Worm (Caenorhabditis elegans) whole organism, mixed stage, embryonic: Measurements from ENCODE around the gene Y69E1A.1.
A peak's percentile ranks its signal among the peaks of the same experiment; 100 is the strongest.

Source experiments
- M03D4.4 ChIP-seq: sonication (generic microtip); optimal IDR thresholded peaks from 2 replicates; lab custom pipeline; 2017; ENCODE audit warnings: mild to moderate bottlenecking, missing genetic modification characterization, missing compliant biosample characterization
- bed-3 ChIP-seq: fragments of 200-800 bp; sonication (Bioruptor generic); optimal IDR thresholded peaks from 3 replicates; lab custom pipeline; 2018; ENCODE audit warnings: mild to moderate bottlenecking, missing genetic modification characterization, moderate library complexity, missing compliant biosample characterization
- ceh-39 ChIP-seq: fragments of 150-350 bp; optimal IDR thresholded peaks from 2 replicates; lab custom pipeline; 2014; ENCODE audit warnings: missing biosample characterization, missing genetic modification characterization
- ceh-43 ChIP-seq: fragments of 200-800 bp; sonication (Bioruptor generic); optimal IDR thresholded peaks from 2 replicates; lab custom pipeline; 2018; ENCODE audit warnings: mild to moderate bottlenecking, missing genetic modification characterization, moderate library complexity, missing compliant biosample characterization
- ceh-83 ChIP-seq: fragments of 200-800 bp; sonication (Bioruptor generic); optimal IDR thresholded peaks from 2 replicates; lab custom pipeline; 2018; ENCODE audit warnings: mild to moderate bottlenecking, missing genetic modification characterization, missing compliant biosample characterization
- cnd-1 ChIP-seq: fragments of 200-800 bp; sonication (Bioruptor generic); optimal IDR thresholded peaks from 2 replicates; lab custom pipeline; 2018; ENCODE audit warnings: mild to moderate bottlenecking, missing genetic modification characterization, missing compliant biosample characterization
- drap-1 ChIP-seq: fragments of 200-800 bp; sonication (Bioruptor generic); optimal IDR thresholded peaks from 3 replicates; lab custom pipeline; 2018; ENCODE audit warnings: mild to moderate bottlenecking, missing genetic modification characterization, missing compliant biosample characterization
- elt-1 ChIP-seq: sonication (generic microtip); optimal IDR thresholded peaks from 2 replicates; lab custom pipeline; 2017; ENCODE audit warnings: missing genetic modification characterization, mild to moderate bottlenecking, missing compliant biosample characterization, antibody characterized with exemption, moderate library complexity, borderline replicate concordance; ENCODE audit not compliant: insufficient read depth
- elt-3 ChIP-seq: fragments of 150-350 bp; optimal IDR thresholded peaks from 2 replicates; lab custom pipeline; 2014; ENCODE audit warnings: missing biosample characterization, missing genetic modification characterization
- flh-1 ChIP-seq: fragments of 200-800 bp; sonication (Bioruptor generic); optimal IDR thresholded peaks from 2 replicates; lab custom pipeline; 2018; ENCODE audit warnings: mild to moderate bottlenecking, missing genetic modification characterization, moderate library complexity, missing compliant biosample characterization
- ham-2 ChIP-seq: fragments of 200-800 bp; sonication (Bioruptor generic); optimal IDR thresholded peaks from 2 replicates; lab custom pipeline; 2018; ENCODE audit warnings: mild to moderate bottlenecking, missing genetic modification characterization, missing compliant biosample characterization
- lin-13 ChIP-seq: fragments of 150-350 bp; optimal IDR thresholded peaks from 2 replicates; lab custom pipeline; 2014; ENCODE audit warnings: missing biosample characterization, missing genetic modification characterization
- lin-32 ChIP-seq: fragments of 200-800 bp; sonication (Bioruptor generic); optimal IDR thresholded peaks from 2 replicates; lab custom pipeline; 2018; ENCODE audit warnings: mild to moderate bottlenecking, missing genetic modification characterization, missing compliant biosample characterization
- lsy-2 ChIP-seq: fragments of 150-350 bp; optimal IDR thresholded peaks from 2 replicates; lab custom pipeline; 2014; ENCODE audit warnings: missing biosample characterization, missing genetic modification characterization
- mab-5 ChIP-seq: fragments of 150-350 bp; optimal IDR thresholded peaks from 2 replicates; lab custom pipeline; 2014; ENCODE audit warnings: missing biosample characterization, missing genetic modification characterization
- mep-1 ChIP-seq: fragments of 150-350 bp; optimal IDR thresholded peaks from 2 replicates; lab custom pipeline; 2017; ENCODE audit warnings: missing biosample characterization, missing genetic modification reagents, missing genetic modification characterization, inconsistent platforms
- mls-2 ChIP-seq: sonication (generic microtip); optimal IDR thresholded peaks from 2 replicates; lab custom pipeline; 2016; ENCODE audit warnings: mild to moderate bottlenecking, missing genetic modification characterization, moderate library complexity, missing compliant biosample characterization
- nhr-12 ChIP-seq: fragments of 150-350 bp; optimal IDR thresholded peaks from 2 replicates; lab custom pipeline; 2014; ENCODE audit warnings: missing biosample characterization, missing genetic modification characterization
- nhr-2 ChIP-seq: fragments of 150-350 bp; optimal IDR thresholded peaks from 2 replicates; lab custom pipeline; 2014; ENCODE audit warnings: missing biosample characterization, missing genetic modification characterization
- nhr-237 ChIP-seq: fragments of 150-350 bp; optimal IDR thresholded peaks from 2 replicates; lab custom pipeline; 2014; ENCODE audit warnings: missing biosample characterization, missing genetic modification characterization
- nhr-28 ChIP-seq: fragments of 150-350 bp; optimal IDR thresholded peaks from 2 replicates; lab custom pipeline; 2014; ENCODE audit warnings: missing biosample characterization, missing genetic modification characterization
- nhr-76 ChIP-seq: sonication (generic microtip); optimal IDR thresholded peaks from 2 replicates; lab custom pipeline; 2017; ENCODE audit warnings: missing biosample characterization, missing genetic modification characterization
- pha-4 ChIP-seq: fragments of 150-350 bp; optimal IDR thresholded peaks from 2 replicates; lab custom pipeline; 2018; ENCODE audit warnings: missing biosample characterization, missing genetic modification reagents, missing genetic modification characterization
- snpc-4 ChIP-seq: fragments of 150-350 bp; optimal IDR thresholded peaks from 2 replicates; lab custom pipeline; 2014; ENCODE audit warnings: missing biosample characterization, missing genetic modification characterization
- sptf-1 ChIP-seq: sonication (generic microtip); optimal IDR thresholded peaks from 2 replicates; lab custom pipeline; 2017; ENCODE audit warnings: mild to moderate bottlenecking, missing genetic modification characterization, moderate library complexity, missing compliant biosample characterization
- tbx-8 ChIP-seq: fragments of 200-800 bp; sonication (Bioruptor generic); optimal IDR thresholded peaks from 2 replicates; lab custom pipeline; 2018; ENCODE audit warnings: mild to moderate bottlenecking, missing genetic modification characterization, moderate library complexity, missing compliant biosample characterization
- unc-120 ChIP-seq: sonication (generic microtip); optimal IDR thresholded peaks from 2 replicates; lab custom pipeline; 2017; ENCODE audit warnings: missing genetic modification characterization, missing compliant biosample characterization; ENCODE audit not compliant: poor library complexity, severe bottlenecking
- unc-39 ChIP-seq: fragments of 150-350 bp; optimal IDR thresholded peaks from 2 replicates; lab custom pipeline; 2014; ENCODE audit warnings: missing biosample characterization, missing genetic modification characterization
- unc-62 ChIP-seq: fragments of 150-350 bp; optimal IDR thresholded peaks from 2 replicates; lab custom pipeline; 2014; ENCODE audit warnings: missing biosample characterization, missing genetic modification reagents, missing genetic modification characterization
- zip-8 ChIP-seq: fragments of 150-350 bp; optimal IDR thresholded peaks from 2 replicates; lab custom pipeline; 2014; ENCODE audit warnings: missing biosample characterization, missing genetic modification characterization
- ztf-11 ChIP-seq: fragments of 150-350 bp; optimal IDR thresholded peaks from 2 replicates; lab custom pipeline; 2014; ENCODE audit warnings: missing biosample characterization, missing genetic modification characterization

Gene Y69E1A.1

DNA sequence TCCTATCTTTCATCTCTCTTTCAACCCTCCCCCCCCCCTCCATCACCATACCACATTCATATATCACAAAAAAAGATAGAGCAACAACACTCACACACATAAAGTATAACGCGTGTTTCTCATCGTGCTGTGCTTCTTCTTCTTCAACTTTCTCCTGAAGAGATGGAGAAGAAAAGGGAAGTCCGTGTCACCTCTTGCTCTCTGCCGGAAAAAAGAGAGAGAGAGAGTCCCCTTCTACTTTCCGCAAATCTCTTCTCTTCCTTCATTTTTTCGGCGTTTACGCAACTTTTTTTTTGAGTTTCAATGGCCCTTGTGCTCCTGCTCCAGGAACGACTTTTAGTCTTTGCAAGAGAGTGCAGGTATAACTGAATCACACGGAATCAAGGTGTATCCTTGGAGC is 31.0 kb upstream of the Y69E1A.1 start:
- TF ChIP-seq lin-13 (tag; lab: Kevin White, UChicago) (no peak), lsy-2 (tag; lab: Kevin White, UChicago) (no peak), nhr-76 (tag; lab: Kevin White, UChicago) (no peak), unc-62 (no peak), unc-39 (tag; lab: Kevin White, UChicago) (no peak), unc-120 (tag; lab: Kevin White, UChicago) (peak; percentile 19)

DNA sequence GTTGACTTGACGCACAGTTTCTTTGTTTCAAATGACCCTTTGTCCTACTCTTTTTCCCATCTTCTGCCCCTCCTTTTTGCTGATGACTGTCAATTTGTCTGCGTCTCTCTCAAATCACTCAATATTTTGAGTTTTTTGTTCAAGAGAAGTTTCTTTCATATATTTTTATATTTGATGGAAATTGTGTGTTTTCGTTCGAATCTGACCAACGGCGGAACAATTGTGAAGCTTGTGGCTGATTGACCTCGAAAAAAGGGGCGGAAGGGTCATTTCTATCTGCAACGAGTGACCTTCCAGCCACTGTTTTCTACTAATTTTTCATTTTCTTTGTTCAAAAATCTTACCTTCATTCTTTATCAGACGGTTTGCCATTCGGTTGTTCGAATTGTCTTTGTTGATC is 29.9 kb upstream of the Y69E1A.1 start:
- TF ChIP-seq unc-39 (tag; lab: Kevin White, UChicago) (no peak), ham-2 (GFP tag; lab: Kevin White, UChicago) (no peak), elt-1 (tag; lab: Kevin White, UChicago) (no peak), drap-1 (GFP tag; lab: Kevin White, UChicago) (no peak), lsy-2 (tag; lab: Kevin White, UChicago) (no peak), nhr-28 (no peak), nhr-237 (no peak), mep-1 (tag; lab: Kevin White, UChicago) (no peak), cnd-1 (tag; lab: Kevin White, UChicago) (no peak), nhr-76 (tag; lab: Kevin White, UChicago) (no peak), nhr-12 (tag; lab: Kevin White, UChicago) (no peak), mls-2 (tag; lab: Kevin White, UChicago) (no peak), bed-3 (GFP tag; lab: Kevin White, UChicago) (no peak), ceh-43 (GFP tag; lab: Kevin White, UChicago) (no peak), pha-4 (tag; lab: Kevin White, UChicago) (no peak), ceh-83 (GFP tag; lab: Kevin White, UChicago) (no peak)
- TF ChIP-seq, all 35 proteins: peak for 0

DNA sequence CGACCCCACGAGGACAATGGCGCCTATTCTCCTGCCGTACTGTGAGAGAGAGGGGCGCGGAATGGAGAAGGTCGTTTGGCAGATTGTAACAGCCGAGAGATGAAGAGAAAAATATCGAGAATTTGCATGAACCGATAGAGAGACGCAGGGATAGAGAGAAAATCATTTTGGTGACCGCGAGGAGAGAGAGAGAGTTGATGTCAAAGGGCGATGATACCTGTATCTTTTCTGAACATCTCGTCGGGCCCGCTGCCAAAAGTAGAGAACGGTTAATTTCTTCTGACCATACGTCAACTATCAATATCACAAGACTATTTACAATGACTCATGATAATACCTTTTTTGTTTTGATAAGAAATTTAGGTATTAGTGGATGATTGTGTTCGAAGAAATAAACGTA is 27.3 kb upstream of the Y69E1A.1 start:
- no peak for TF ChIP-seq tbx-8
- peak; percentile 21 for TF ChIP-seq elt-1 (tag; lab: Kevin White, UChicago)

DNA sequence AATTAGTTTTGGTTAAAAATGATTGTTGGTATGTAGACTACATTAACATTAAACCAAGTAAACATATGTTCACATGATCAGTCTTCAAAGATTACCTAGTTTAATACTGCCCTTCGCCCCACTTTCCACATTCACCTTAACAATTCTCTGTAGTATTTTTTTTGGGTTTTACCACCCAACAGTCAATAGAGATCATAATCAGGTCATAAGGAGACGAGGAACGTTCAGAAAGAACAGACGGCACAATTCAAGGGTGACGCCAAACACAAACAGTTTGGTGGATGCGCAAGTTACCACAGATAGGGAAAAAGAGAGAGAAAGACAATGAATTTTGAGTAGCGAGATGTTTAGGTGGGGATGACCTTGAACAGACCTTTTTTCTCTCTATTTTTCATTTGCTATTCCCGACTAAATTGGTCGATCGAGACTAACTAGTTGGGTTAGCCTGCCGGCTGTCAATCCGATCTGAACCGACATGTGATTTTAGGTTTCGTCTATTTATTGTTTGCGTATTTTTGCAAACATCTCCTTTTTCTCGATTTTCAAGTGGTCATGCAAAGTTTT is 23.0 kb upstream of the Y69E1A.1 start:
- TF ChIP-seq elt-3 (tag; lab: Kevin White, UChicago), result no peak
- TF ChIP-seq mls-2 (tag; lab: Kevin White, UChicago), result no peak
- TF ChIP-seq snpc-4 (tag; lab: Kevin White, UChicago), result no peak
- TF ChIP-seq tbx-8, result no peak
- no peak for TF ChIP-seq lsy-2 (tag; lab: Kevin White, UChicago)
- no peak for TF ChIP-seq ztf-11 (tag; lab: Kevin White, UChicago)
- TF ChIP-seq nhr-28, result no peak
- no peak for TF ChIP-seq mab-5 (tag; lab: Kevin White, UChicago)
- TF ChIP-seq sptf-1, result no peak
- no peak for TF ChIP-seq mep-1 (tag; lab: Kevin White, UChicago)
- no peak for TF ChIP-seq nhr-2
- no peak for TF ChIP-seq drap-1 (GFP tag; lab: Kevin White, UChicago)
- TF ChIP-seq lin-13 (tag; lab: Kevin White, UChicago), result no peak
- no peak for TF ChIP-seq flh-1 (GFP tag; lab: Kevin White, UChicago)

DNA sequence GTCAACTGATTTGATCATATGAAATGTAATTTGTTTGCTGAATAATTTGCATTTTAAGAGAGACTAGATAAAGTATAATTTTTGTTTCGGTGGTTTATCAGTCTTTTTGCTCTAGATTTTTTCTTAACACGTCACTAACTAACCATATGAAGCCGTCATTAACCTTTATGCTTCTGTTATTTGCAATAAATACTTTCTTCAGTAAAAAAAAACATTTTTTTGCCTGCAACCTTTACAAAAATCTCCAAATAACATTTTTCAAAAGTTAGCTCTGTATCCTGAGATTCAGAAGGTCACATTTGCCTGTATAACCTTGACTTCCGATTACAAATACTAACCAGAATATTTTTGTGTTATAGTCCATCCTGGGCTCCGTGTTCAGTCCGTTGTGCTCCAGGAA is 22.1 kb upstream of the Y69E1A.1 start:
- TF ChIP-seq lin-32 (GFP tag; lab: Kevin White, UChicago) (no peak), mab-5 (tag; lab: Kevin White, UChicago) (no peak)

DNA sequence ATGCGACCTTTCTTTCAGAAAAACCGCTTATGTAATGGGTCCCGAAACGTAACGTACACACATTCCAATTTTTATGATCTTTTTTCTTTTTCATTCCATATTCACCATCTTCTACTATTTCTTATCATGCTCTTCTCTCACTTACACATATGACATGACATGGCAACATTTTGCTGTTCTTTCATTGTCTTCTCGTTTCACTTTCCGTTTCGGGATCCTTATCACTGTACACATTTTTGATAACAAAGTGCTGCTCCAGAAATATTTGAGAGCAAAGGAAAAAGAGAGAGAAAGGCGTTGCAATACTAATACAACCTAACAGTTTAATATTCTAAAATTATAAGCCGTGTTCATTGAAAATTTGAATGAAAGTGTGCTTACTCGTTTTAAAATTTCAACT is 21.6 kb upstream of the Y69E1A.1 start:
- TF ChIP-seq unc-120 (tag; lab: Kevin White, UChicago) (no peak), zip-8 (no peak), bed-3 (GFP tag; lab: Kevin White, UChicago) (no peak), ceh-39 (no peak), ceh-43 (GFP tag; lab: Kevin White, UChicago) (no peak), tbx-8 (no peak), mls-2 (tag; lab: Kevin White, UChicago) (no peak), M03D4.4 (no peak), ztf-11 (tag; lab: Kevin White, UChicago) (no peak)
